Worm (Caenorhabditis elegans) whole organism, young adult: Measurements from ENCODE around the gene srz-47.

Experiments used
- B0035.1 ChIP-seq: sonication (generic microtip); optimal IDR thresholded peaks from 2 replicates; lab custom pipeline; 2016; ENCODE audit warnings: missing genetic modification characterization, mild to moderate bottlenecking, missing compliant biosample characterization, missing genotype, missing genetic modification reagents
- B0336.3 ChIP-seq: fragments of 200-800 bp; sonication (Bioruptor generic); IDR thresholded peaks from 2 replicates; pipeline ENCODE4 v1.3.6; 2022; ENCODE audit warnings: missing genetic modification characterization, missing compliant biosample characterization
- D2030.7 ChIP-seq: fragments of 200-800 bp; sonication (Bioruptor generic); IDR thresholded peaks from 2 replicates; pipeline ENCODE4 v1.3.6; 2022; ENCODE audit warnings: missing genetic modification reagents, missing genetic modification characterization, missing compliant biosample characterization
- F22D6.2 ChIP-seq: sonication (generic microtip); optimal IDR thresholded peaks from 2 replicates; lab custom pipeline; 2016; ENCODE audit warnings: mild to moderate bottlenecking, missing genetic modification characterization, missing compliant biosample characterization
- F23B12.7 ChIP-seq: sonication (generic microtip); optimal IDR thresholded peaks from 2 replicates; lab custom pipeline; 2017; ENCODE audit warnings: missing genetic modification characterization, mild to moderate bottlenecking, missing compliant biosample characterization, antibody characterized with exemption, moderate library complexity; ENCODE audit not compliant: insufficient read depth
- F33H1.4 ChIP-seq: fragments of 200-800 bp; sonication (Bioruptor generic); IDR thresholded peaks from 2 replicates; pipeline ENCODE4 v1.3.6; 2022; ENCODE audit warnings: missing genetic modification reagents, missing genetic modification characterization, missing compliant biosample characterization
- F37B4.10 ChIP-seq: fragments of 200-800 bp; sonication (Bioruptor generic); IDR thresholded peaks from 2 replicates; pipeline ENCODE4 v1.3.6; 2022; ENCODE audit warnings: missing genetic modification characterization, missing compliant biosample characterization
- F39B2.1 ChIP-seq: fragments of 200-800 bp; sonication (Bioruptor generic); IDR thresholded peaks from 2 replicates; pipeline ENCODE4 v1.3.6; 2022; ENCODE audit warnings: missing genetic modification reagents, missing genetic modification characterization, missing compliant biosample characterization
- F55B11.4 ChIP-seq: sonication (generic microtip); optimal IDR thresholded peaks from 2 replicates; lab custom pipeline; 2016; ENCODE audit warnings: missing compliant biosample characterization, missing genetic modification characterization, borderline replicate concordance; ENCODE audit not compliant: insufficient read depth
- K12H6.12 ChIP-seq: fragments of 200-800 bp; sonication (Bioruptor generic); optimal IDR thresholded peaks from 2 replicates; lab custom pipeline; 2018; ENCODE audit warnings: mild to moderate bottlenecking, missing genetic modification characterization, missing compliant biosample characterization
- Y53F4B.3 ChIP-seq: fragments of 200-800 bp; sonication (Bioruptor generic); IDR thresholded peaks from 2 replicates; pipeline ENCODE4 v1.3.6; 2022; ENCODE audit warnings: missing genetic modification reagents, missing genetic modification characterization, missing compliant biosample characterization
- Y67H2A.10 ChIP-seq: fragments of 200-800 bp; sonication (Bioruptor generic); conservative IDR thresholded peaks from 2 replicates; pipeline ENCODE4 v1.3.6; 2022; ENCODE audit warnings: missing genetic modification reagents, missing genetic modification characterization, missing compliant biosample characterization
- Y95B8A.8 ChIP-seq: fragments of 200-800 bp; sonication (Bioruptor generic); IDR thresholded peaks from 2 replicates; pipeline ENCODE4 v1.3.6; 2022; ENCODE audit warnings: missing genetic modification reagents, missing genetic modification characterization, missing compliant biosample characterization
- akir-1 ChIP-seq: fragments of 200-800 bp; sonication (Bioruptor generic); optimal IDR thresholded peaks from 2 replicates; lab custom pipeline; 2018; ENCODE audit warnings: mild to moderate bottlenecking, missing genetic modification characterization, moderate library complexity, missing compliant biosample characterization
- ama-1 ChIP-seq, 3 experiments: fragments of 150-350 bp in 1 of 3; sonication (generic microtip) in 2 of 3; optimal IDR thresholded peaks; 2 replicates each; lab custom pipeline; 2014 to 2018; ENCODE audit warnings: missing biosample characterization in 2 of 3, missing genetic modification characterization in 2 of 3, missing genetic modification reagents in 2 of 3
- atf-7 ChIP-seq: sonication (generic microtip); optimal IDR thresholded peaks from 2 replicates; lab custom pipeline; 2017; ENCODE audit warnings: mild to moderate bottlenecking, missing genetic modification characterization, missing compliant biosample characterization
- athp-1 ChIP-seq: sonication (generic microtip); optimal IDR thresholded peaks from 2 replicates; lab custom pipeline; 2017; ENCODE audit warnings: mild to moderate bottlenecking, missing genetic modification characterization, missing compliant biosample characterization
- attf-3 ChIP-seq: fragments of 200-800 bp; sonication (Bioruptor generic); conservative IDR thresholded peaks from 2 replicates; pipeline ENCODE4 v1.3.6; 2022; ENCODE audit warnings: missing genetic modification reagents, missing genetic modification characterization, missing compliant biosample characterization
- attf-6 ChIP-seq: fragments of 200-800 bp; sonication (Bioruptor generic); IDR thresholded peaks from 2 replicates; pipeline ENCODE4 v1.3.6; 2022; ENCODE audit warnings: missing genetic modification reagents, missing genetic modification characterization, missing compliant biosample characterization
- ceh-27 ChIP-seq: fragments of 200-800 bp; sonication (Bioruptor generic); optimal IDR thresholded peaks from 2 replicates; lab custom pipeline; 2018; ENCODE audit warnings: mild to moderate bottlenecking, missing genetic modification characterization, moderate library complexity, missing compliant biosample characterization
- ceh-79 ChIP-seq: sonication (generic microtip); optimal IDR thresholded peaks from 2 replicates; lab custom pipeline; 2017; ENCODE audit warnings: mild to moderate bottlenecking, missing genetic modification characterization, missing compliant biosample characterization
- die-1 ChIP-seq: sonication (generic microtip); optimal IDR thresholded peaks from 2 replicates; lab custom pipeline; 2016; ENCODE audit warnings: missing genotype, mild to moderate bottlenecking, missing genetic modification characterization, missing compliant biosample characterization
- dpl-1 ChIP-seq: fragments of 150-350 bp; optimal IDR thresholded peaks from 2 replicates; lab custom pipeline; 2014; ENCODE audit warnings: missing biosample characterization, missing genetic modification reagents, missing genetic modification characterization
- egrh-3 ChIP-seq: fragments of 200-800 bp; sonication (Bioruptor generic); IDR thresholded peaks from 2 replicates; pipeline ENCODE4 v1.3.6; 2022; ENCODE audit warnings: missing genetic modification reagents, missing genetic modification characterization, missing compliant biosample characterization
- hmg-1.2 ChIP-seq: fragments of 200-800 bp; sonication (Bioruptor generic); IDR thresholded peaks from 2 replicates; pipeline ENCODE4 v1.3.6; 2022; ENCODE audit warnings: missing genetic modification reagents, missing genetic modification characterization, missing compliant biosample characterization
- hrde-1 ChIP-seq: sonication (generic microtip); optimal IDR thresholded peaks from 2 replicates; lab custom pipeline; 2016; ENCODE audit warnings: missing genetic modification characterization, mild to moderate bottlenecking, missing compliant biosample characterization, moderate library complexity, missing genotype, missing genetic modification reagents, borderline replicate concordance
- lag-1 ChIP-seq: fragments of 200-800 bp; sonication (Bioruptor generic); IDR thresholded peaks from 2 replicates; pipeline ENCODE4 v1.3.6; 2022; ENCODE audit warnings: missing genetic modification reagents, missing genetic modification characterization, missing compliant biosample characterization
- madf-6 ChIP-seq: fragments of 200-800 bp; sonication (Bioruptor generic); IDR thresholded peaks from 2 replicates; pipeline ENCODE4 v1.3.6; 2022; ENCODE audit warnings: missing genetic modification reagents, missing genetic modification characterization, missing compliant biosample characterization
- madf-8 ChIP-seq: fragments of 200-800 bp; sonication (Bioruptor generic); conservative IDR thresholded peaks from 2 replicates; pipeline ENCODE4 v1.3.6; 2022; ENCODE audit warnings: missing genetic modification reagents, missing genetic modification characterization, missing compliant biosample characterization
- mel-28 ChIP-seq: sonication (generic microtip); optimal IDR thresholded peaks from 2 replicates; lab custom pipeline; 2016; ENCODE audit warnings: borderline replicate concordance, mild to moderate bottlenecking, missing genetic modification characterization, missing compliant biosample characterization
- nfya-2 ChIP-seq: fragments of 200-800 bp; sonication (Bioruptor generic); IDR thresholded peaks from 2 replicates; pipeline ENCODE4 v1.3.6; 2022; ENCODE audit warnings: missing genetic modification reagents, missing genetic modification characterization, missing compliant biosample characterization
- nhr-80 ChIP-seq: sonication (generic microtip); optimal IDR thresholded peaks from 2 replicates; lab custom pipeline; 2016; ENCODE audit warnings: missing genetic modification characterization, missing compliant biosample characterization
- rec-8 ChIP-seq, 2 experiments: sonication (generic microtip); optimal IDR thresholded peaks; 2 replicates each; lab custom pipeline; 2016; ENCODE audit warnings: mild to moderate bottlenecking in 2 of 2, missing genetic modification characterization in 2 of 2, missing genetic modification reagents in 2 of 2, missing genotype in 2 of 2, missing biosample characterization in 1 of 2, missing compliant biosample characterization in 1 of 2, moderate library complexity in 1 of 2
- repo-1 ChIP-seq: sonication (generic microtip); optimal IDR thresholded peaks from 2 replicates; lab custom pipeline; 2017; ENCODE audit warnings: mild to moderate bottlenecking, missing genetic modification characterization, missing compliant biosample characterization
- snpc-1.1 ChIP-seq: sonication (generic microtip); optimal IDR thresholded peaks from 2 replicates; lab custom pipeline; 2017; ENCODE audit warnings: missing genetic modification characterization, mild to moderate bottlenecking, missing compliant biosample characterization, antibody characterized with exemption, moderate library complexity, missing genotype, missing genetic modification reagents; ENCODE audit not compliant: insufficient read depth
- snpc-4 ChIP-seq, 5 experiments: fragments of 150-350 bp in 1 of 5; sonication (generic microtip) in 4 of 5; optimal IDR thresholded peaks; 2 replicates each; lab custom pipeline; 2014 to 2018; ENCODE audit warnings: missing genetic modification characterization in 5 of 5, missing biosample characterization in 3 of 5, antibody characterized with exemption in 2 of 5, mild to moderate bottlenecking in 2 of 5, missing compliant biosample characterization in 2 of 5, missing genotype in 2 of 5, moderate library complexity in 2 of 5, missing genetic modification reagents in 1 of 5
- somi-1 ChIP-seq: fragments of 200-800 bp; sonication (Bioruptor generic); optimal IDR thresholded peaks from 2 replicates; lab custom pipeline; 2018; ENCODE audit warnings: mild to moderate bottlenecking, missing genetic modification characterization, missing compliant biosample characterization
- tbp1 ChIP-seq: fragments of 200-800 bp; sonication (Bioruptor generic); optimal IDR thresholded peaks from 2 replicates; lab custom pipeline; 2018; ENCODE audit warnings: mild to moderate bottlenecking, missing genetic modification characterization, missing compliant biosample characterization
- xnd-1 ChIP-seq: sonication (generic microtip); optimal IDR thresholded peaks from 2 replicates; lab custom pipeline; 2016; ENCODE audit warnings: missing genotype, missing genetic modification reagents, missing genetic modification characterization, missing compliant biosample characterization
- zfh-2 ChIP-seq: fragments of 200-800 bp; sonication (Bioruptor generic); conservative IDR thresholded peaks from 2 replicates; pipeline ENCODE4 v1.3.6; 2022; ENCODE audit warnings: missing genetic modification reagents, missing genetic modification characterization, missing compliant biosample characterization
- zim-3 ChIP-seq: sonication (generic microtip); optimal IDR thresholded peaks from 2 replicates; lab custom pipeline; 2017; ENCODE audit warnings: mild to moderate bottlenecking, missing genetic modification characterization, moderate library complexity, missing compliant biosample characterization
- ztf-25 ChIP-seq: fragments of 200-800 bp; sonication (Bioruptor generic); IDR thresholded peaks from 2 replicates; pipeline ENCODE4 v1.3.6; 2022; ENCODE audit warnings: missing genetic modification reagents, missing genetic modification characterization, missing compliant biosample characterization
- ztf-26 ChIP-seq: sonication (generic microtip); optimal IDR thresholded peaks from 2 replicates; lab custom pipeline; 2017; ENCODE audit warnings: missing genetic modification characterization, missing compliant biosample characterization
- ztf-28 ChIP-seq: fragments of 200-800 bp; sonication (Bioruptor generic); IDR thresholded peaks from 2 replicates; pipeline ENCODE4 v1.3.6; 2022; ENCODE audit warnings: missing genetic modification reagents, missing genetic modification characterization, missing compliant biosample characterization

srz-47 gene

DNA sequence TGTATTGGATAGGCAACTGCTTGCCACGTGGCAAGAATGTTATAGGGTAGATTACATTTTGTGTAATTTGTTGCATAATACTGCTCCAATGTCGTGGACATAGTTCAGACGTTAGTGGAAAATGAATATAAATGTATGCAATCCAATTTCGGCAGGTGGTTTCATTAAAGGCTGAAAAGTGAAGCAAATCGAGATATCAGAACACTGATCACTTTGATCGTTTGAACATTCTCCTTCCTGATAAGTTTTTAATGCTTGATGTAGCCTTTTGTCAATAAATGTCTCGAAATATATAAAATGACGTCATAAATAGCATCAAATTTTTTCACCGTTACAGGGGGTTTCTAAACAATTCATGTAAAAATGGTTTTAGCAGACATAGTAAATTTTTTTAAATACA is 28.2 kb upstream of the srz-47 start, which contains the start of gene srh-109:
Gene srh-109 (minus strand): TSS at position 101 of the 400 bp plus-strand sequence.
- no peak for TF ChIP-seq zfh-2 (GFP tag; lab: Robert Waterston, UW)
- TF ChIP-seq dpl-1 (GFP tag; lab: Kevin White, UChicago): no peak
- no peak for TF ChIP-seq B0035.1 (tag; lab: Kevin White, UChicago)
- TF ChIP-seq D2030.7 (GFP tag; lab: Robert Waterston, UW): no peak
- TF ChIP-seq nfya-2 (GFP tag; lab: Robert Waterston, UW): no peak
- no peak for TF ChIP-seq atf-7 (tag; lab: Kevin White, UChicago)
- no peak for TF ChIP-seq ama-1 (optimal IDR thresholded peaks at IDR 0.05; lab: Kevin White, UChicago)
- TF ChIP-seq ama-1 (GFP tag; optimal IDR thresholded peaks at IDR 0.05; lab: Kevin White, UChicago): no peak
- no peak for TF ChIP-seq Y95B8A.8
- no peak for TF ChIP-seq F33H1.4 (GFP tag; lab: Robert Waterston, UW)
- no peak for TF ChIP-seq attf-3
- no peak for TF ChIP-seq repo-1 (tag; lab: Kevin White, UChicago)
- no peak for TF ChIP-seq F37B4.10 (GFP tag; lab: Robert Waterston, UW)
- no peak for TF ChIP-seq die-1 (tag; lab: Kevin White, UChicago)
- no peak for TF ChIP-seq xnd-1 (tag; lab: Kevin White, UChicago)

DNA sequence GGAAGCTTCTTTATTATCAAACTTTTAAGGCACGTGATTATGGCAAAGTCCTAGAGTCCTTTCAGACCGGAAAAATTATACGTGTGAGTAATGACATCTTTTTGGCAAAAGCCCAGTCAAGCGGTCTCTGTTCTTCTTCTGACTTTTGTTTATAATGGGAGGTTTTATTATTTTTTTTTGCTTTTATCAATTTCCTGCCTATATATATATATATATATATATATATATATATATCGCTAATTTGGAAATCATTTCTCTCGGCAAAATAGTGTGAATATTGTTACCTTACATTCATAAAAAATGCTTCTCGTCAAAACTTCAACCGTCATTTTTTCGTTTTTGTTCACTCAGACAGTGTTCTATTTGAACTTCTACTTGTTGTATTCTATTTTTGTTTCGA is 25.6 kb upstream of the srz-47 start, which contains the start of gene srbc-62:
Gene srbc-62 (plus strand): TSS at position 301 of the 400 bp plus-strand sequence.
- no peak for TF ChIP-seq hrde-1
- TF ChIP-seq ztf-26 (tag; lab: Kevin White, UChicago): no peak
- no peak for TF ChIP-seq F55B11.4 (tag; lab: Kevin White, UChicago)
- no peak for TF ChIP-seq athp-1 (tag; lab: Kevin White, UChicago)
- no peak for TF ChIP-seq mel-28
- TF ChIP-seq F33H1.4 (GFP tag; lab: Robert Waterston, UW): no peak
- no peak for TF ChIP-seq ceh-79 (tag; lab: Kevin White, UChicago)
- no peak for TF ChIP-seq K12H6.12 (tag; lab: Kevin White, UChicago)
- no peak for TF ChIP-seq Y67H2A.10 (GFP tag; lab: Robert Waterston, UW)
- TF ChIP-seq zim-3 (tag; lab: Kevin White, UChicago): no peak
- no peak for TF ChIP-seq F23B12.7 (tag; lab: Kevin White, UChicago)

DNA sequence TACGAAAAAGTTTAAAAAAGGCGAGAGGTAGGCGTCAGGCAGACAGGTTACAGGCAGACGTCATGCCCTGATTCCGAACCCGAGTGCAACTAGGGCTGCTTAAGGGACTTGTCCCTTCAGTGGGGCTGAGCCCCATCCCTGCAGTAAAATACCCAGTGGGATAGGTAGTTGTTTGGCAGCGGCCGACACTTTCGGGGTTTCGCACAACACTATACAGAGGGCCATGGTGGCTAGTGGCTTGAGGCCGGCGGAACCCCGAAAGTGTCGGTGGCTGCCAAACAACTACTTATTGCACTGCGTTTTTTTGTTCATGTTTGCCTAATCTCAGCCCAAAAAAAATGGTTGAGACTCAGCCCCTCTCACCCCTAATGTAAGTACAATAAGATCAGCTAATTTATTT is 23.5 kb upstream of the srz-47 start:
- no peak for TF ChIP-seq dpl-1 (GFP tag; lab: Kevin White, UChicago)
- TF ChIP-seq snpc-1.1 (tag; lab: Kevin White, UChicago): peak; percentile 6
- TF ChIP-seq lag-1 (GFP tag; lab: Robert Waterston, UW): no peak
- TF ChIP-seq repo-1 (tag; lab: Kevin White, UChicago): no peak
- TF ChIP-seq snpc-4 (GFP tag; optimal IDR thresholded peaks at IDR 0.05; lab: Kevin White, UChicago): no peak
- peak in 2 of 4 experiments; percentile 69 to 77 for TF ChIP-seq snpc-4 (tag; optimal IDR thresholded peaks at IDR 0.05; lab: Kevin White, UChicago)
- no peak for TF ChIP-seq tbp1 (GFP tag; lab: Kevin White, UChicago)
- 0 out of 2 replicates have a peak, but pooled peaks have one; percentile 24 for TF ChIP-seq attf-6 (GFP tag; lab: Robert Waterston, UW)
- no peak for TF ChIP-seq madf-8
- TF ChIP-seq egrh-3 (GFP tag; lab: Robert Waterston, UW): no peak
- no peak for TF ChIP-seq ceh-79 (tag; lab: Kevin White, UChicago)
- TF ChIP-seq somi-1 (GFP tag; lab: Kevin White, UChicago): no peak
- TF ChIP-seq hmg-1.2 (GFP tag; lab: Robert Waterston, UW): no peak
- no peak for TF ChIP-seq K12H6.12 (tag; lab: Kevin White, UChicago)
- no peak for TF ChIP-seq rec-8 (tag; optimal IDR thresholded peaks at IDR 0.05; lab: Kevin White, UChicago)
- TF ChIP-seq madf-6 (GFP tag; lab: Robert Waterston, UW): no peak
- TF ChIP-seq B0336.3 (GFP tag; lab: Robert Waterston, UW): no peak
- TF ChIP-seq nhr-80: no peak
- no peak for TF ChIP-seq F22D6.2 (tag; lab: Kevin White, UChicago)
- TF ChIP-seq zfh-2 (GFP tag; lab: Robert Waterston, UW): no peak
- no peak for TF ChIP-seq ceh-27 (GFP tag; lab: Kevin White, UChicago)
- TF ChIP-seq ztf-28 (GFP tag; lab: Robert Waterston, UW): no peak
- no peak for TF ChIP-seq Y53F4B.3 (GFP tag; lab: Robert Waterston, UW)
- TF ChIP-seq F39B2.1: no peak
- TF ChIP-seq ztf-25 (GFP tag; lab: Robert Waterston, UW): no peak
- no peak for TF ChIP-seq akir-1 (GFP tag; lab: Kevin White, UChicago)
